Fruit fly (Drosophila melanogaster) whole organism, embryonic: ENCODE results near the gene dachs.

Experiments
- CG10267 ChIP-seq: fragments of 200-800 bp; sonication (Bioruptor generic); optimal IDR thresholded peaks from 2 replicates; lab custom pipeline; 2018; ENCODE audit warnings: missing biosample characterization, mild to moderate bottlenecking, missing genetic modification characterization, moderate library complexity
- CG10366 ChIP-seq: fragments of 200-800 bp; sonication (Bioruptor generic); IDR thresholded peaks from 2 replicates; pipeline ENCODE4 v1.3.6; 2022; ENCODE audit warnings: missing biosample characterization, missing genetic modification characterization
- CG10654 ChIP-seq: fragments of 200-800 bp; sonication (Bioruptor generic); optimal IDR thresholded peaks from 2 replicates; lab custom pipeline; 2016; ENCODE audit warnings: missing biosample characterization, missing genetic modification characterization
- CG12942 ChIP-seq: fragments of 200-800 bp; sonication (Bioruptor generic); optimal IDR thresholded peaks from 3 replicates; lab custom pipeline; 2016; ENCODE audit warnings: missing biosample characterization, missing genetic modification characterization
- CG13123 ChIP-seq: fragments of 200-800 bp; sonication (Bioruptor generic); optimal IDR thresholded peaks from 2 replicates; lab custom pipeline; 2016; ENCODE audit warnings: missing biosample characterization, missing genetic modification characterization
- CG14050 ChIP-seq: fragments of 200-800 bp; sonication (Bioruptor generic); IDR thresholded peaks from 3 replicates; pipeline ENCODE4 v1.3.6; 2022; ENCODE audit warnings: missing biosample characterization, missing genetic modification characterization
- CG17802 ChIP-seq: fragments of 200-800 bp; sonication (Bioruptor generic); optimal IDR thresholded peaks from 2 replicates; lab custom pipeline; 2018; ENCODE audit warnings: missing biosample characterization, mild to moderate bottlenecking, missing genetic modification characterization, moderate library complexity
- CG2678 ChIP-seq: fragments of 200-800 bp; sonication (Bioruptor generic); optimal IDR thresholded peaks from 3 replicates; lab custom pipeline; 2019; ENCODE audit warnings: missing biosample characterization, mild to moderate bottlenecking, missing genetic modification characterization, moderate library complexity
- CG31365 ChIP-seq: fragments of 200-800 bp; sonication (Bioruptor generic); optimal IDR thresholded peaks from 2 replicates; lab custom pipeline; 2018; ENCODE audit warnings: missing biosample characterization, mild to moderate bottlenecking, missing genetic modification characterization
- CG3163 ChIP-seq: fragments of 200-800 bp; sonication (Bioruptor generic); optimal IDR thresholded peaks from 3 replicates; lab custom pipeline; 2016; ENCODE audit warnings: missing biosample characterization, missing genetic modification characterization
- CG7372 ChIP-seq: fragments of 200-800 bp; sonication (Bioruptor generic); IDR thresholded peaks from 2 replicates; pipeline ENCODE4 v1.3.6; 2022; ENCODE audit warnings: missing biosample characterization, missing genetic modification characterization
- CG7963 ChIP-seq: fragments of 200-800 bp; sonication (Bioruptor generic); IDR thresholded peaks from 3 replicates; pipeline ENCODE4 v1.3.6; 2022; ENCODE audit warnings: missing biosample characterization, missing genetic modification characterization; ENCODE audit not compliant: partially characterized antibody
- CG8924 ChIP-seq: fragments of 200-800 bp; optimal IDR thresholded peaks from 3 replicates; lab custom pipeline; 2019; ENCODE audit warnings: missing biosample characterization, mild to moderate bottlenecking, missing genetic modification characterization, moderate library complexity
- CG9727 ChIP-seq: fragments of 200-800 bp; sonication (Bioruptor generic); optimal IDR thresholded peaks from 3 replicates; lab custom pipeline; 2017; ENCODE audit warnings: missing biosample characterization, mild to moderate bottlenecking, missing genetic modification characterization
- CG9932 ChIP-seq: fragments of 200-800 bp; sonication (Bioruptor generic); IDR thresholded peaks from 2 replicates; pipeline ENCODE4 v1.3.6; 2022; ENCODE audit warnings: missing biosample characterization, missing genetic modification characterization
- Dad ChIP-seq: fragments of 200-800 bp; sonication (Bioruptor generic); optimal IDR thresholded peaks from 3 replicates; lab custom pipeline; 2016; ENCODE audit warnings: missing biosample characterization, missing genetic modification characterization
- Dbx ChIP-seq: fragments of 200-800 bp; sonication (Bioruptor generic); IDR thresholded peaks from 3 replicates; pipeline ENCODE4 v1.3.6; 2022; ENCODE audit warnings: missing biosample characterization, missing genetic modification characterization
- Dll ChIP-seq: fragments of 200-800 bp; sonication (Bioruptor generic); IDR thresholded peaks from 4 replicates; pipeline ENCODE4 v1.3.6; 2022; ENCODE audit warnings: missing biosample characterization, missing genetic modification characterization; ENCODE audit not compliant: partially characterized antibody
- Doc3 ChIP-seq: fragments of 200-800 bp; sonication (Bioruptor generic); IDR thresholded peaks from 3 replicates; pipeline ENCODE4 v1.3.6; 2022; ENCODE audit warnings: missing biosample characterization, missing genetic modification characterization; ENCODE audit not compliant: partially characterized antibody
- ERR ChIP-seq: fragments of 200-800 bp; sonication (Bioruptor generic); optimal IDR thresholded peaks from 2 replicates; lab custom pipeline; 2016; ENCODE audit warnings: missing biosample characterization, missing genetic modification characterization
- Fer3 ChIP-seq: fragments of 200-800 bp; sonication (Bioruptor generic); optimal IDR thresholded peaks from 2 replicates; lab custom pipeline; 2018; ENCODE audit warnings: missing biosample characterization, mild to moderate bottlenecking, missing genetic modification characterization, moderate library complexity
- Hr78 ChIP-seq, 2 experiments: fragments of 200-800 bp in 1 of 2; fragments of >200 bp in 1 of 2; sonication (Bioruptor generic) in 1 of 2; optimal IDR thresholded peaks; 2 replicates each; lab custom pipeline; 2017 to 2019; ENCODE audit warnings: missing biosample characterization in 2 of 2, missing genetic modification characterization in 2 of 2, mild to moderate bottlenecking in 1 of 2, moderate library complexity in 1 of 2
- Nf-YA ChIP-seq: fragments of 200-800 bp; sonication (Bioruptor generic); IDR thresholded peaks from 2 replicates; pipeline ENCODE4 v1.3.6; 2022; ENCODE audit warnings: missing biosample characterization, missing genetic modification characterization
- Opbp ChIP-seq: fragments of 200-800 bp; sonication (Bioruptor generic); IDR thresholded peaks from 3 replicates; pipeline ENCODE4 v1.3.6; 2022; ENCODE audit warnings: missing biosample characterization, missing genetic modification characterization; ENCODE audit not compliant: partially characterized antibody
- Pdp1 ChIP-seq, 2 experiments: fragments of 200-800 bp; sonication (Bioruptor generic); optimal IDR thresholded peaks; 3 replicates each; lab custom pipeline; 2016; ENCODE audit warnings: missing biosample characterization in 2 of 2, missing genetic modification characterization in 2 of 2, mild to moderate bottlenecking in 1 of 2, moderate library complexity in 1 of 2
- Ravus ChIP-seq: fragments of 200-800 bp; sonication (Bioruptor generic); IDR thresholded peaks from 2 replicates; pipeline ENCODE4 v1.3.6; 2022; ENCODE audit warnings: missing biosample characterization, missing genetic modification characterization
- Sry-β ChIP-seq: fragments of 200-800 bp; sonication (Bioruptor generic); optimal IDR thresholded peaks from 2 replicates; lab custom pipeline; 2018; ENCODE audit warnings: missing biosample characterization, mild to moderate bottlenecking, missing genetic modification characterization, moderate library complexity
- Sry-δ ChIP-seq: fragments of 200-800 bp; sonication (Bioruptor generic); optimal IDR thresholded peaks from 2 replicates; lab custom pipeline; 2016; ENCODE audit warnings: missing biosample characterization, missing genetic modification characterization
- YL-1 ChIP-seq: fragments of 200-800 bp; sonication (Bioruptor generic); optimal IDR thresholded peaks from 3 replicates; lab custom pipeline; 2017; ENCODE audit warnings: missing biosample characterization, mild to moderate bottlenecking, missing genetic modification characterization
- al ChIP-seq: fragments of 200-800 bp; sonication (Bioruptor generic); IDR thresholded peaks from 2 replicates; pipeline ENCODE4 v1.3.6; 2022; ENCODE audit warnings: missing biosample characterization, missing genetic modification characterization
- br ChIP-seq: fragments of >200 bp; optimal IDR thresholded peaks from 2 replicates; lab custom pipeline; 2017
- bsh ChIP-seq, 2 experiments: fragments of 200-800 bp; sonication (Bioruptor generic); optimal IDR thresholded peaks; 2 replicates each; lab custom pipeline; 2017 to 2018; ENCODE audit warnings: mild to moderate bottlenecking in 2 of 2, missing biosample characterization in 2 of 2, missing genetic modification characterization in 2 of 2, moderate library complexity in 1 of 2
- btn ChIP-seq: fragments of 200-800 bp; sonication (Bioruptor generic); optimal IDR thresholded peaks from 2 replicates; lab custom pipeline; 2016; ENCODE audit warnings: missing biosample characterization, missing genetic modification characterization
- caup ChIP-seq: fragments of 200-800 bp; sonication (Bioruptor generic); optimal IDR thresholded peaks from 3 replicates; lab custom pipeline; 2017; ENCODE audit warnings: missing biosample characterization, mild to moderate bottlenecking, missing genetic modification characterization, moderate library complexity; ENCODE audit not compliant: severe bottlenecking
- dan ChIP-seq: fragments of 200-800 bp; sonication (Bioruptor generic); IDR thresholded peaks from 2 replicates; pipeline ENCODE4 v1.3.6; 2022; ENCODE audit warnings: missing biosample characterization, missing genetic modification characterization
- ems ChIP-seq: fragments of 200-800 bp; sonication (Bioruptor generic); optimal IDR thresholded peaks from 3 replicates; lab custom pipeline; 2016; ENCODE audit warnings: missing biosample characterization, missing genetic modification characterization
- exex ChIP-seq: fragments of 200-800 bp; sonication (Bioruptor generic); optimal IDR thresholded peaks from 4 replicates; lab custom pipeline; 2018; ENCODE audit warnings: missing biosample characterization, mild to moderate bottlenecking, missing genetic modification characterization, moderate library complexity
- gce ChIP-seq: fragments of 200-800 bp; sonication (Bioruptor generic); IDR thresholded peaks from 3 replicates; pipeline ENCODE4 v1.3.6; 2022; ENCODE audit warnings: missing biosample characterization, missing genetic modification characterization
- gem ChIP-seq: fragments of 200-800 bp; sonication (Bioruptor generic); optimal IDR thresholded peaks from 2 replicates; lab custom pipeline; 2019; ENCODE audit warnings: missing biosample characterization, mild to moderate bottlenecking, missing genetic modification characterization, moderate library complexity
- hth ChIP-seq: fragments of >200 bp; optimal IDR thresholded peaks from 2 replicates; lab custom pipeline; 2017; ENCODE audit warnings: inconsistent platforms
- inv ChIP-seq: fragments of 200-800 bp; sonication (Bioruptor generic); IDR thresholded peaks from 2 replicates; pipeline ENCODE4 v1.3.6; 2022; ENCODE audit warnings: missing biosample characterization, missing genetic modification characterization; ENCODE audit not compliant: partially characterized antibody
- jing ChIP-seq: fragments of 200-800 bp; sonication (Bioruptor generic); optimal IDR thresholded peaks from 2 replicates; lab custom pipeline; 2018; ENCODE audit warnings: missing biosample characterization, mild to moderate bottlenecking, missing genetic modification characterization
- mld ChIP-seq: fragments of 200-800 bp; sonication (Bioruptor generic); IDR thresholded peaks from 3 replicates; pipeline ENCODE4 v1.3.6; 2022; ENCODE audit warnings: missing biosample characterization, missing genetic modification characterization; ENCODE audit not compliant: partially characterized antibody
- otp ChIP-seq: fragments of 200-800 bp; sonication (Bioruptor generic); IDR thresholded peaks from 3 replicates; pipeline ENCODE4, ENCODE4 v1.3.6; 2022; ENCODE audit warnings: missing biosample characterization, missing genetic modification characterization
- pfk ChIP-seq: fragments of 200-800 bp; sonication (Bioruptor generic); optimal IDR thresholded peaks from 2 replicates; lab custom pipeline; 2018; ENCODE audit warnings: missing biosample characterization, mild to moderate bottlenecking, missing genetic modification characterization, moderate library complexity
- prd ChIP-seq, 3 experiments: fragments of >200 bp in 2 of 3; fragments of 200-800 bp in 1 of 3; sonication (Bioruptor generic) in 1 of 3; optimal IDR thresholded peaks in 2 of 3; IDR thresholded peaks in 1 of 3; 2 replicates in 2 of 3; 3 replicates in 1 of 3; pipeline versions ENCODE4 v1.3.6 to Lab custom; 2017 to 2022; ENCODE audit warnings: missing biosample characterization in 1 of 3, missing genetic modification characterization in 1 of 3
- sens ChIP-seq: fragments of 200-800 bp; sonication (Bioruptor generic); peaks from one replicate; lab custom pipeline; 2016; ENCODE audit warnings: missing biosample characterization, missing genetic modification characterization
- shn ChIP-seq: fragments of 200-800 bp; sonication (Bioruptor generic); optimal IDR thresholded peaks from 3 replicates; lab custom pipeline; 2016; ENCODE audit warnings: missing biosample characterization, missing genetic modification characterization
- slp2 ChIP-seq: fragments of 200-800 bp; sonication (Bioruptor generic); optimal IDR thresholded peaks from 2 replicates; lab custom pipeline; 2016; ENCODE audit warnings: missing biosample characterization, missing genetic modification characterization
- ttk ChIP-seq: fragments of 200-800 bp; sonication (Bioruptor generic); IDR thresholded peaks from 2 replicates; pipeline ENCODE4 v2.1.2; 2022; ENCODE audit warnings: missing biosample characterization, missing genetic modification characterization
- zfh2 ChIP-seq: fragments of 200-800 bp; sonication (Bioruptor generic); optimal IDR thresholded peaks from 2 replicates; lab custom pipeline; 2016; ENCODE audit warnings: missing biosample characterization, missing genetic modification characterization

The dachs gene

dm6 chr2L:8511723-8512122, 45.1 kb downstream of the dachs start, which contains the start of gene CG13096 (continued):
- peak; percentile 97 for TF ChIP-seq CG7963 (GFP tag; lab: Robert Waterston, UW)
- TF ChIP-seq sens = peak; percentile 48
- no peak for TF ChIP-seq btn (GFP tag; lab: Kevin White, UChicago)
- TF ChIP-seq Dbx (GFP tag; lab: Robert Waterston, UW) = peak; percentile 52; the same call in 1 of the 3 replicates
- no peak for TF ChIP-seq CG10366
- no peak for TF ChIP-seq Ravus (GFP tag; lab: Robert Waterston, UW)
- TF ChIP-seq ERR (GFP tag; lab: Kevin White, UChicago) = peak; percentile 15
- TF ChIP-seq ttk (GFP tag; lab: Robert Waterston, UW) = no peak
- TF ChIP-seq hth (lab: Kevin White, UChicago) = no peak
- TF ChIP-seq Nf-YA (GFP tag; lab: Robert Waterston, UW) = no peak
- no peak for TF ChIP-seq jing (GFP tag; lab: Kevin White, UChicago)
- TF ChIP-seq Sry-β (GFP tag; lab: Kevin White, UChicago) = no peak
- TF ChIP-seq CG9727 = peak; percentile 30
- peak; percentile 24 for TF ChIP-seq exex (tag; lab: Kevin White, UChicago)
- no peak for TF ChIP-seq CG2678 (tag; lab: Kevin White, UChicago)
- no peak for TF ChIP-seq CG7372 (GFP tag; lab: Robert Waterston, UW)
- no peak for TF ChIP-seq CG17802 (tag; lab: Kevin White, UChicago)
- peak; percentile 97 for TF ChIP-seq inv
- no peak for TF ChIP-seq CG3163 (GFP tag; lab: Kevin White, UChicago)
- TF ChIP-seq dan (GFP tag; lab: Robert Waterston, UW) = no peak
- TF ChIP-seq CG9932 (GFP tag; lab: Robert Waterston, UW) = peak; percentile 77
- no peak for TF ChIP-seq gce (GFP tag; lab: Robert Waterston, UW)
- TF ChIP-seq CG31365 (tag; lab: Kevin White, UChicago) = no peak
- peak; percentile 27 for TF ChIP-seq zfh2 (GFP tag; lab: Kevin White, UChicago)
- TF ChIP-seq CG8924 = peak; percentile 6
- no peak for TF ChIP-seq CG10654 (GFP tag; lab: Kevin White, UChicago)
- TF ChIP-seq CG12942 = no peak
- peak; percentile 74 for TF ChIP-seq YL-1 (GFP tag; lab: Kevin White, UChicago)
- peak; percentile 99 for TF ChIP-seq Sry-δ
- no peak for TF ChIP-seq CG14050 (GFP tag; lab: Robert Waterston, UW)
- TF ChIP-seq otp = no peak
- TF ChIP-seq br (lab: Kevin White, UChicago) = no peak
- no peak for TF ChIP-seq ems (GFP tag; lab: Kevin White, UChicago)
- TF ChIP-seq Dll (GFP tag; lab: Robert Waterston, UW) = peak; percentile 99
- peak; percentile 94 for TF ChIP-seq mld
- no peak for TF ChIP-seq Pdp1 (GFP tag; optimal IDR thresholded peaks at IDR 0.05; lab: Kevin White, UChicago)
- peak; percentile 98 for TF ChIP-seq Doc3 (GFP tag; lab: Robert Waterston, UW)
- no peak for TF ChIP-seq prd (optimal IDR thresholded peaks at IDR 0.05; lab: Kevin White, UChicago)
- no peak; the same call in 2 of the 3 replicates for TF ChIP-seq prd (GFP tag; IDR thresholded peaks at IDR 0.05; lab: Robert Waterston, UW)
- no peak for TF ChIP-seq pfk (GFP tag; lab: Kevin White, UChicago)
- peak; percentile 98 for TF ChIP-seq Opbp (GFP tag; lab: Robert Waterston, UW)
- no peak for TF ChIP-seq Fer3 (tag; lab: Kevin White, UChicago)
- no peak for TF ChIP-seq Hr78 (GFP tag; optimal IDR thresholded peaks at IDR 0.05; lab: Kevin White, UChicago)
- TF ChIP-seq slp2 (GFP tag; lab: Kevin White, UChicago) = no peak
- TF ChIP-seq al (GFP tag; lab: Robert Waterston, UW) = peak; percentile 17; the same call in 1 of the 2 replicates
- TF ChIP-seq caup (GFP tag; lab: Kevin White, UChicago) = no peak
- TF ChIP-seq shn (GFP tag; lab: Kevin White, UChicago) = no peak
- no peak for TF ChIP-seq gem (tag; lab: Kevin White, UChicago)
- no peak for TF ChIP-seq bsh (GFP tag; optimal IDR thresholded peaks at IDR 0.05; lab: Kevin White, UChicago)
- peak; percentile 74 for TF ChIP-seq CG10267 (tag; lab: Kevin White, UChicago)
- no peak for TF ChIP-seq CG13123 (GFP tag; lab: Kevin White, UChicago)
- TF ChIP-seq Dad = peak; percentile 22
